Worm (Caenorhabditis elegans) whole organism, L4 larva: Measurements from ENCODE around the gene grl-13.
A peak's percentile ranks its signal among the peaks of the same experiment; 100 is the strongest.

Experiments used
- D1046.2 ChIP-seq: fragments of 200-800 bp; sonication (Bioruptor generic); IDR thresholded peaks from 2 replicates; pipeline ENCODE4 v1.3.6; 2022; ENCODE audit warnings: missing genetic modification characterization, missing compliant biosample characterization
- F37D6.2 ChIP-seq: sonication (generic microtip); optimal IDR thresholded peaks from 2 replicates; lab custom pipeline; 2016; ENCODE audit warnings: mild to moderate bottlenecking, missing genetic modification characterization, missing compliant biosample characterization
- F49E8.2 ChIP-seq: sonication (generic microtip); optimal IDR thresholded peaks from 2 replicates; lab custom pipeline; 2016; ENCODE audit warnings: missing compliant biosample characterization, mild to moderate bottlenecking, missing genetic modification characterization, borderline replicate concordance
- T26A8.4 ChIP-seq: fragments of 200-800 bp; sonication (Bioruptor generic); IDR thresholded peaks from 2 replicates; pipeline ENCODE4 v1.3.6; 2022; ENCODE audit warnings: missing genetic modification characterization, missing compliant biosample characterization
- Y48G9A.11 ChIP-seq: fragments of 200-800 bp; sonication (Bioruptor generic); IDR thresholded peaks from 2 replicates; pipeline ENCODE4 v1.3.6; 2022; ENCODE audit warnings: missing genetic modification reagents, missing genetic modification characterization, missing compliant biosample characterization
- Y75B8A.6 ChIP-seq: fragments of 200-800 bp; sonication (Bioruptor generic); IDR thresholded peaks from 2 replicates; pipeline ENCODE4 v1.3.6; 2022; ENCODE audit warnings: missing genetic modification reagents, missing genetic modification characterization, missing compliant biosample characterization
- ZK337.2 ChIP-seq: fragments of 200-800 bp; sonication (Bioruptor generic); IDR thresholded peaks from 2 replicates; pipeline ENCODE4 v1.3.6; 2022; ENCODE audit warnings: missing genetic modification reagents, missing genetic modification characterization, missing compliant biosample characterization
- ZK546.5 ChIP-seq, 2 experiments: sonication (generic microtip); optimal IDR thresholded peaks; 2 replicates each; lab custom pipeline; 2017; ENCODE audit warnings: missing biosample characterization in 2 of 2, missing genetic modification characterization in 2 of 2
- aha-1 ChIP-seq: fragments of 150-350 bp; peaks from one replicate; lab custom pipeline; 2014; ENCODE audit warnings: missing biosample characterization, missing genetic modification characterization
- ama-1 ChIP-seq: fragments of 150-350 bp; optimal IDR thresholded peaks from 2 replicates; lab custom pipeline; 2014; ENCODE audit warnings: inconsistent platforms, mixed read lengths
- arid-1 ChIP-seq: fragments of 200-800 bp; sonication (Bioruptor generic); conservative IDR thresholded peaks from 2 replicates; pipeline ENCODE4 v1.3.6; 2022; ENCODE audit warnings: missing genetic modification reagents, missing genetic modification characterization, missing compliant biosample characterization
- attf-4 ChIP-seq: sonication (generic microtip); optimal IDR thresholded peaks from 3 replicates; lab custom pipeline; 2017; ENCODE audit warnings: missing biosample characterization, missing genetic modification characterization
- ceh-28 ChIP-seq: fragments of 150-350 bp; optimal IDR thresholded peaks from 2 replicates; lab custom pipeline; 2014; ENCODE audit warnings: missing biosample characterization, missing genetic modification reagents, missing genetic modification characterization
- ceh-82 ChIP-seq: sonication (generic microtip); optimal IDR thresholded peaks from 2 replicates; lab custom pipeline; 2017; ENCODE audit warnings: missing biosample characterization, missing genetic modification characterization
- cey-2 ChIP-seq: sonication (generic microtip); optimal IDR thresholded peaks from 3 replicates; lab custom pipeline; 2017; ENCODE audit warnings: missing genetic modification characterization, mild to moderate bottlenecking, missing compliant biosample characterization, antibody characterized with exemption, borderline replicate concordance; ENCODE audit not compliant: insufficient read depth
- ctbp-1 ChIP-seq: fragments of 200-800 bp; sonication (Bioruptor generic); IDR thresholded peaks from 2 replicates; pipeline ENCODE4 v1.3.6; 2022; ENCODE audit warnings: missing genetic modification reagents, missing genetic modification characterization, missing compliant biosample characterization
- daf-16 ChIP-seq, 3 experiments: sonication (generic microtip); optimal IDR thresholded peaks; 2 replicates each; lab custom pipeline; 2016 to 2017; ENCODE audit warnings: missing genetic modification characterization in 3 of 3, missing genetic modification reagents in 3 of 3, mild to moderate bottlenecking in 2 of 3, missing compliant biosample characterization in 2 of 3, missing biosample characterization in 1 of 3, moderate library complexity in 1 of 3
- hmg-1.1 ChIP-seq: fragments of 200-800 bp; sonication (Bioruptor generic); IDR thresholded peaks from 2 replicates; pipeline ENCODE4 v1.3.6; 2022; ENCODE audit warnings: missing genetic modification reagents, missing genetic modification characterization, missing compliant biosample characterization
- jun-1 ChIP-seq: fragments of 150-350 bp; optimal IDR thresholded peaks from 2 replicates; lab custom pipeline; 2014; ENCODE audit warnings: missing biosample characterization, missing genetic modification reagents, missing genetic modification characterization
- lin-13 ChIP-seq: fragments of 150-350 bp; optimal IDR thresholded peaks from 2 replicates; lab custom pipeline; 2014; ENCODE audit warnings: missing biosample characterization, missing genetic modification reagents, missing genetic modification characterization
- lin-15B ChIP-seq: fragments of 150-350 bp; sonication (generic microtip); optimal IDR thresholded peaks from 3 replicates; lab custom pipeline; 2014; ENCODE audit warnings: missing biosample characterization, missing genetic modification characterization
- lin-29 ChIP-seq: fragments of 200-800 bp; sonication (Bioruptor generic); IDR thresholded peaks from 2 replicates; pipeline ENCODE4 v1.3.6; 2022; ENCODE audit warnings: missing genetic modification reagents, missing genetic modification characterization, missing compliant biosample characterization
- lin-39 ChIP-seq: fragments of 150-350 bp; optimal IDR thresholded peaks from 2 replicates; lab custom pipeline; 2014; ENCODE audit warnings: missing biosample characterization, missing genetic modification reagents, missing genetic modification characterization
- lsy-2 ChIP-seq, 2 experiments: fragments of 150-350 bp in 1 of 2; sonication (generic microtip) in 1 of 2; optimal IDR thresholded peaks; 2 replicates each; lab custom pipeline; 2014 to 2017; ENCODE audit warnings: missing biosample characterization in 2 of 2, missing genetic modification characterization in 2 of 2
- madf-5 ChIP-seq, 2 experiments: fragments of 200-800 bp; sonication (Bioruptor generic); IDR thresholded peaks; 2 replicates each; pipeline ENCODE4 v1.3.6; 2022; ENCODE audit warnings: missing compliant biosample characterization in 2 of 2, missing genetic modification characterization in 2 of 2
- madf-9 ChIP-seq: fragments of 200-800 bp; sonication (Bioruptor generic); conservative IDR thresholded peaks from 2 replicates; pipeline ENCODE4 v1.3.6; 2022; ENCODE audit warnings: missing genetic modification reagents, missing genetic modification characterization, missing compliant biosample characterization
- mdt-29 ChIP-seq: fragments of 200-800 bp; sonication (Bioruptor generic); IDR thresholded peaks from 2 replicates; pipeline ENCODE4 v1.3.6; 2022; ENCODE audit warnings: missing genetic modification reagents, missing genetic modification characterization, missing compliant biosample characterization
- mep-1 ChIP-seq: fragments of 150-350 bp; sonication (generic microtip); optimal IDR thresholded peaks from 3 replicates; lab custom pipeline; 2014; ENCODE audit warnings: missing biosample characterization, missing genetic modification characterization
- nhr-10 ChIP-seq: fragments of 150-350 bp; optimal IDR thresholded peaks from 2 replicates; lab custom pipeline; 2014; ENCODE audit warnings: missing biosample characterization, missing genetic modification characterization
- php-3 ChIP-seq: fragments of 200-800 bp; sonication (Bioruptor generic); IDR thresholded peaks from 2 replicates; pipeline ENCODE4 v1.3.6; 2022; ENCODE audit warnings: missing genetic modification reagents, missing genetic modification characterization, missing compliant biosample characterization
- set-16 ChIP-seq: fragments of 200-800 bp; sonication (Bioruptor generic); IDR thresholded peaks from 2 replicates; pipeline ENCODE4 v1.3.6; 2022; ENCODE audit warnings: missing genetic modification reagents, missing genetic modification characterization, missing compliant biosample characterization
- spr-3 ChIP-seq: fragments of 200-800 bp; sonication (Bioruptor generic); optimal IDR thresholded peaks from 2 replicates; lab custom pipeline; 2018; ENCODE audit warnings: mild to moderate bottlenecking, missing genetic modification characterization, missing compliant biosample characterization
- tag-97 ChIP-seq: fragments of 200-800 bp; sonication (Bioruptor generic); IDR thresholded peaks from 2 replicates; pipeline ENCODE4 v1.3.6; 2022; ENCODE audit warnings: missing genetic modification characterization, missing compliant biosample characterization
- tra-1 ChIP-seq: fragments of 200-800 bp; sonication (Bioruptor generic); IDR thresholded peaks from 2 replicates; pipeline ENCODE4 v1.3.6; 2022; ENCODE audit warnings: missing genetic modification reagents, missing genetic modification characterization, missing compliant biosample characterization
- unc-39 ChIP-seq: sonication (generic microtip); optimal IDR thresholded peaks from 2 replicates; lab custom pipeline; 2017; ENCODE audit warnings: missing biosample characterization, missing genetic modification characterization
- unc-62 ChIP-seq, 3 experiments: fragments of 150-350 bp in 1 of 3; sonication (generic microtip); optimal IDR thresholded peaks in 2 of 3; peaks in 1 of 3; 1 replicate in 1 of 3; 2 replicates in 2 of 3; lab custom pipeline; 2014 to 2017; ENCODE audit warnings: missing biosample characterization in 3 of 3, missing genetic modification characterization in 3 of 3, missing genetic modification reagents in 3 of 3, missing genotype in 1 of 3
- zag-1 ChIP-seq: fragments of 150-350 bp; optimal IDR thresholded peaks from 2 replicates; lab custom pipeline; 2014; ENCODE audit warnings: missing biosample characterization, missing genetic modification characterization
- zfp-3 ChIP-seq: fragments of 200-800 bp; sonication (Bioruptor generic); conservative IDR thresholded peaks from 2 replicates; pipeline ENCODE4 v1.3.6; 2022; ENCODE audit warnings: missing genetic modification reagents, missing genetic modification characterization, missing compliant biosample characterization
- zip-11 ChIP-seq: fragments of 200-800 bp; sonication (Bioruptor generic); IDR thresholded peaks from 2 replicates; pipeline ENCODE4 v1.3.6; 2022; ENCODE audit warnings: missing genetic modification characterization, missing compliant biosample characterization
- zip-2 ChIP-seq: fragments of 150-350 bp; optimal IDR thresholded peaks from 2 replicates; lab custom pipeline; 2014; ENCODE audit warnings: missing biosample characterization, missing genetic modification characterization

The grl-13 gene

ce11 chrV:4387916-4388315, 23.5 kb upstream of the grl-13 start:
- TF ChIP-seq aha-1 (tag; lab: Kevin White, UChicago) (no peak), tag-97 (GFP tag; lab: Robert Waterston, UW) (no peak), unc-62 (GFP tag; optimal IDR thresholded peaks at IDR 0.05 in 1 of 2; lab: Kevin White, UChicago) (no peak), unc-62 (tag; optimal IDR thresholded peaks at IDR 0.05; lab: Kevin White, UChicago) (no peak), ceh-28 (tag; lab: Kevin White, UChicago) (no peak), ZK337.2 (GFP tag; lab: Robert Waterston, UW) (no peak), D1046.2 (no peak), unc-39 (tag; lab: Kevin White, UChicago) (no peak), zag-1 (tag; lab: Kevin White, UChicago) (no peak), spr-3 (GFP tag; lab: Kevin White, UChicago) (no peak), php-3 (no peak), nhr-10 (no peak), hmg-1.1 (no peak), lsy-2 (tag; optimal IDR thresholded peaks at IDR 0.05; lab: Kevin White, UChicago) (no peak), daf-16 (GFP tag; optimal IDR thresholded peaks at IDR 0.05; lab: Kevin White, UChicago) (no peak), daf-16 (tag; optimal IDR thresholded peaks at IDR 0.05; lab: Kevin White, UChicago) (no peak), F37D6.2 (tag; lab: Kevin White, UChicago) (no peak), ZK546.5 (tag; optimal IDR thresholded peaks at IDR 0.05; lab: Kevin White, UChicago) (no peak), lin-39 (tag; lab: Kevin White, UChicago) (no peak), lin-15B (tag; lab: Kevin White, UChicago) (no peak), F49E8.2 (tag; lab: Kevin White, UChicago) (no peak)

- TF ChIP-seq ZK337.2 (GFP tag; lab: Robert Waterston, UW) (no peak), lin-29 (GFP tag; lab: Robert Waterston, UW) (no peak), zip-2 (tag; lab: Kevin White, UChicago) (no peak)
Measured at ce11 chrV:4387402-4387801, 23.0 kb upstream of the grl-13 start, which contains the start of gene F13A2.9. Gene F13A2.9 (minus strand): TSS chrV:4387502.

- TF ChIP-seq mdt-29 (no peak), aha-1 (tag; lab: Kevin White, UChicago) (peak; percentile 34), tra-1 (GFP tag; lab: Robert Waterston, UW) (no peak), T26A8.4 (GFP tag; lab: Robert Waterston, UW) (no peak), lin-13 (no peak), ctbp-1 (no peak), cey-2 (tag; lab: Kevin White, UChicago) (no peak)
Measured at ce11 chrV:4386173-4386572, 21.8 kb upstream of the grl-13 start, which contains the start of gene F13A2.10. Gene F13A2.10 (minus strand): TSS chrV:4386273.

- TF ChIP-seq mdt-29: no peak
- TF ChIP-seq jun-1 (tag; lab: Kevin White, UChicago): no peak
- no peak for TF ChIP-seq madf-9 (GFP tag; lab: Robert Waterston, UW)
- no peak for TF ChIP-seq ama-1 (lab: Kevin White, UChicago)
- no peak for TF ChIP-seq arid-1 (GFP tag; lab: Robert Waterston, UW)
- TF ChIP-seq Y75B8A.6 (GFP tag; lab: Robert Waterston, UW): no peak
- no peak for TF ChIP-seq ceh-82 (tag; lab: Kevin White, UChicago)
- no peak for TF ChIP-seq attf-4 (tag; lab: Kevin White, UChicago)
- no peak for TF ChIP-seq Y48G9A.11 (GFP tag; lab: Robert Waterston, UW)
- TF ChIP-seq aha-1 (tag; lab: Kevin White, UChicago): no peak
- no peak for TF ChIP-seq madf-5 (GFP tag; IDR thresholded peaks at IDR 0.05; lab: Robert Waterston, UW)
- no peak for TF ChIP-seq zip-11 (GFP tag; lab: Robert Waterston, UW)
- no peak for TF ChIP-seq ceh-28 (tag; lab: Kevin White, UChicago)
- TF ChIP-seq zfp-3 (GFP tag; lab: Robert Waterston, UW): no peak
- no peak for TF ChIP-seq set-16
- no peak for TF ChIP-seq mep-1 (tag; lab: Kevin White, UChicago)
Measured at ce11 chrV:4384482-4384881, 20.1 kb upstream of the grl-13 start, which contains the start of gene F13A2.2. Gene F13A2.2 (minus strand): TSS chrV:4384582.
